Worm (Caenorhabditis elegans): ENCODE measurements around the gene his-6.

ce11 chrV:8537031-8537430, 2.3 kb upstream of the his-6 start, which contains the start of gene otpl-4:
- no peak for TF ChIP-seq ceh-82 (tag; optimal IDR thresholded peaks at IDR 0.05)
- TF ChIP-seq snpc-4 (tag; optimal IDR thresholded peaks at IDR 0.05): no peak
- TF ChIP-seq nhr-237 (tag; optimal IDR thresholded peaks at IDR 0.05): no peak
- no peak for TF ChIP-seq ama-1 (optimal IDR thresholded peaks at IDR 0.05)
- no peak for TF ChIP-seq nhr-67 (tag; optimal IDR thresholded peaks at IDR 0.05)
- TF ChIP-seq fkh-10 (GFP tag; optimal IDR thresholded peaks at IDR 0.05): no peak
- TF ChIP-seq nhr-77 (tag; optimal IDR thresholded peaks at IDR 0.05): no peak
- no peak for TF ChIP-seq unc-39 (tag; optimal IDR thresholded peaks at IDR 0.05)
- no peak for TF ChIP-seq pha-4 (tag; optimal IDR thresholded peaks at IDR 0.05)
- TF ChIP-seq mdl-1 (tag; optimal IDR thresholded peaks at IDR 0.05): no peak
- no peak for TF ChIP-seq elt-1 (tag; optimal IDR thresholded peaks at IDR 0.05)

Data from whole organism, L3 larva.